Fruit fly (Drosophila melanogaster): ENCODE data around the gene Ca-beta.

The Ca-beta gene

dm6 chr2L:11192691-11193090 is 10.7 kb downstream of the Ca-beta start (continued):
- TF ChIP-seq CG1647 (GFP tag; optimal IDR thresholded peaks at IDR 0.05) (no peak), CG2120 (GFP tag; optimal IDR thresholded peaks at IDR 0.05) (no peak), cato (GFP tag; optimal IDR thresholded peaks at IDR 0.05; ENCODE audit: borderline replicate concordance) (peak; percentile 42), en (GFP tag; optimal IDR thresholded peaks at IDR 0.05) (no peak), CG12942 (GFP tag; optimal IDR thresholded peaks at IDR 0.05) (peak; percentile 48), CG31224 (GFP tag; IDR thresholded peaks at IDR 0.05) (no peak), ems (GFP tag; optimal IDR thresholded peaks at IDR 0.05) (peak; percentile 39), sqz (GFP tag; optimal IDR thresholded peaks at IDR 0.05) (no peak), CG4617 (GFP tag; optimal IDR thresholded peaks at IDR 0.05; ENCODE audit: borderline replicate concordance) (no peak), Blimp-1 (GFP tag; optimal IDR thresholded peaks at IDR 0.05) (peak; percentile 60), dati (GFP tag; IDR thresholded peaks at IDR 0.05) (peak; percentile 28; the same call in 1 of the 2 replicates), kay (GFP tag; optimal IDR thresholded peaks at IDR 0.05) (peak; percentile 23), CG12769 (tag; optimal IDR thresholded peaks at IDR 0.05) (peak; percentile 57), klu (GFP tag; IDR thresholded peaks at IDR 0.05) (no peak), tgo (GFP tag; IDR thresholded peaks at IDR 0.05) (0 out of 3 replicates have a peak, but pooled peaks have one; percentile 27), NFAT (GFP tag; IDR thresholded peaks at IDR 0.05) (0 out of 2 replicates have a peak, but pooled peaks have one; percentile 41), CG6854 (GFP tag; optimal IDR thresholded peaks at IDR 0.05) (no peak), CG6272 (GFP tag; IDR thresholded peaks at IDR 0.05) (peak; percentile 7; the same call in 1 of the 2 replicates), CG14050 (GFP tag; IDR thresholded peaks at IDR 0.05) (peak; percentile 27; the same call in 1 of the 3 replicates), CG10565 (GFP tag; optimal IDR thresholded peaks at IDR 0.05) (no peak), sens (GFP tag) (peak; percentile 97), CG33213 (GFP tag; optimal IDR thresholded peaks at IDR 0.05) (no peak), ERR (GFP tag; optimal IDR thresholded peaks at IDR 0.05) (no peak), az2 (GFP tag; optimal IDR thresholded peaks at IDR 0.05) (peak; percentile 78), ewg (GFP tag; optimal IDR thresholded peaks at IDR 0.05) (peak; percentile 67), CG6683 (GFP tag; optimal IDR thresholded peaks at IDR 0.05) (no peak), Hmr (GFP tag; optimal IDR thresholded peaks at IDR 0.05) (no peak), hkb (optimal IDR thresholded peaks at IDR 0.05) (no peak), hkb (GFP tag; IDR thresholded peaks at IDR 0.05) (peak; percentile 77), CG16813 (GFP tag; IDR thresholded peaks at IDR 0.05; ENCODE audit: partially characterized antibody) (no peak), CG30431 (GFP tag; optimal IDR thresholded peaks at IDR 0.05) (peak; percentile 54), CG10209 (GFP tag; optimal IDR thresholded peaks at IDR 0.05) (peak; percentile 51), CG3847 (GFP tag; IDR thresholded peaks at IDR 0.05) (0 out of 2 replicates have a peak, but pooled peaks have one; percentile 30), ci (GFP tag; IDR thresholded peaks at IDR 0.05) (peak; percentile 90), CG9727 (GFP tag; optimal IDR thresholded peaks at IDR 0.05) (peak; percentile 49), CG2116 (GFP tag; optimal IDR thresholded peaks at IDR 0.05) (peak; percentile 5), salm (tag; optimal IDR thresholded peaks at IDR 0.05) (peak; percentile 35), CTCF (GFP tag; optimal IDR thresholded peaks at IDR 0.05) (no peak), Jarid2 (GFP tag; optimal IDR thresholded peaks at IDR 0.05) (no peak), br (optimal IDR thresholded peaks at IDR 0.05) (no peak), GATAe (GFP tag; conservative IDR thresholded peaks at IDR 0.05) (no peak), CG10431 (GFP tag; optimal IDR thresholded peaks at IDR 0.05) (no peak), Doc2 (GFP tag; IDR thresholded peaks at IDR 0.05) (no peak), phol (tag; optimal IDR thresholded peaks at IDR 0.05) (peak; percentile 65), nau (GFP tag; optimal IDR thresholded peaks at IDR 0.05) (peak; percentile 25), pnt (GFP tag; optimal IDR thresholded peaks at IDR 0.05) (peak; percentile 60), dysf (GFP tag; IDR thresholded peaks at IDR 0.05) (peak; percentile 66; the same call in 2 of the 3 replicates), Six4 (GFP tag; optimal IDR thresholded peaks at IDR 0.05) (peak; percentile 32), ac (GFP tag; optimal IDR thresholded peaks at IDR 0.05) (no peak), Ravus (GFP tag; IDR thresholded peaks at IDR 0.05) (no peak), pros (GFP tag; optimal IDR thresholded peaks at IDR 0.05) (peak; percentile 55), aop (GFP tag; IDR thresholded peaks at IDR 0.05) (no peak), Mrtf (GFP tag; IDR thresholded peaks at IDR 0.05) (no peak)
